Worm (Caenorhabditis elegans) whole organism, young adult: ENCODE data around the gene nhr-232.

Experiments used
- F10E7.11 ChIP-seq: sonication (generic microtip); optimal IDR thresholded peaks from 2 replicates; lab custom pipeline; 2017; ENCODE audit warnings: mild to moderate bottlenecking, missing genetic modification characterization, moderate library complexity, missing compliant biosample characterization
- F23B12.7 ChIP-seq: sonication (generic microtip); optimal IDR thresholded peaks from 2 replicates; lab custom pipeline; 2017; ENCODE audit warnings: missing genetic modification characterization, mild to moderate bottlenecking, missing compliant biosample characterization, antibody characterized with exemption, moderate library complexity; ENCODE audit not compliant: insufficient read depth
- F33H1.4 ChIP-seq: fragments of 200-800 bp; sonication (Bioruptor generic); IDR thresholded peaks from 2 replicates; pipeline ENCODE4 v1.3.6; 2022; ENCODE audit warnings: missing genetic modification reagents, missing genetic modification characterization, missing compliant biosample characterization
- F39B2.1 ChIP-seq: fragments of 200-800 bp; sonication (Bioruptor generic); IDR thresholded peaks from 2 replicates; pipeline ENCODE4 v1.3.6; 2022; ENCODE audit warnings: missing genetic modification reagents, missing genetic modification characterization, missing compliant biosample characterization
- F55B11.4 ChIP-seq: sonication (generic microtip); optimal IDR thresholded peaks from 2 replicates; lab custom pipeline; 2016; ENCODE audit warnings: missing compliant biosample characterization, missing genetic modification characterization, borderline replicate concordance; ENCODE audit not compliant: insufficient read depth
- K12H6.12 ChIP-seq: fragments of 200-800 bp; sonication (Bioruptor generic); optimal IDR thresholded peaks from 2 replicates; lab custom pipeline; 2018; ENCODE audit warnings: mild to moderate bottlenecking, missing genetic modification characterization, missing compliant biosample characterization
- T07F8.4 ChIP-seq: sonication (generic microtip); optimal IDR thresholded peaks from 2 replicates; lab custom pipeline; 2016; ENCODE audit warnings: mild to moderate bottlenecking, missing genetic modification characterization, moderate library complexity, missing compliant biosample characterization
- Y95B8A.8 ChIP-seq: fragments of 200-800 bp; sonication (Bioruptor generic); IDR thresholded peaks from 2 replicates; pipeline ENCODE4 v1.3.6; 2022; ENCODE audit warnings: missing genetic modification reagents, missing genetic modification characterization, missing compliant biosample characterization
- ZK185.1 ChIP-seq: sonication (generic microtip); optimal IDR thresholded peaks from 2 replicates; lab custom pipeline; 2016; ENCODE audit warnings: mild to moderate bottlenecking, missing genetic modification characterization, missing compliant biosample characterization; ENCODE audit not compliant: poor library complexity, severe bottlenecking
- ama-1 ChIP-seq, 3 experiments: fragments of 150-350 bp in 1 of 3; sonication (generic microtip) in 2 of 3; optimal IDR thresholded peaks; 2 replicates each; lab custom pipeline; 2014 to 2018; ENCODE audit warnings: missing biosample characterization in 2 of 3, missing genetic modification characterization in 2 of 3, missing genetic modification reagents in 2 of 3
- bed-2 ChIP-seq: fragments of 200-800 bp; sonication (Bioruptor generic); IDR thresholded peaks from 2 replicates; pipeline ENCODE4 v1.3.6; 2022; ENCODE audit warnings: missing genetic modification reagents, missing genetic modification characterization, missing compliant biosample characterization
- ccch-3 ChIP-seq: fragments of 200-800 bp; sonication (Bioruptor generic); optimal IDR thresholded peaks from 2 replicates; lab custom pipeline; 2018; ENCODE audit warnings: mild to moderate bottlenecking, missing genetic modification characterization, missing compliant biosample characterization
- cebp-2 ChIP-seq: fragments of 200-800 bp; sonication (Bioruptor generic); IDR thresholded peaks from 2 replicates; pipeline ENCODE4 v1.3.6; 2022; ENCODE audit warnings: missing genetic modification characterization, missing compliant biosample characterization
- ceh-100 ChIP-seq: fragments of 200-800 bp; sonication (Bioruptor generic); IDR thresholded peaks from 2 replicates; pipeline ENCODE4 v1.3.6; 2022; ENCODE audit warnings: missing genetic modification reagents, missing genetic modification characterization, missing compliant biosample characterization
- ceh-27 ChIP-seq: fragments of 200-800 bp; sonication (Bioruptor generic); optimal IDR thresholded peaks from 2 replicates; lab custom pipeline; 2018; ENCODE audit warnings: mild to moderate bottlenecking, missing genetic modification characterization, moderate library complexity, missing compliant biosample characterization
- ceh-58 ChIP-seq: fragments of 200-800 bp; sonication (Bioruptor generic); IDR thresholded peaks from 2 replicates; pipeline ENCODE4 v1.3.6; 2022; ENCODE audit warnings: missing genetic modification characterization, missing compliant biosample characterization
- die-1 ChIP-seq: sonication (generic microtip); optimal IDR thresholded peaks from 2 replicates; lab custom pipeline; 2016; ENCODE audit warnings: missing genotype, mild to moderate bottlenecking, missing genetic modification characterization, missing compliant biosample characterization
- dox-1 ChIP-seq: fragments of 200-800 bp; sonication (Bioruptor generic); IDR thresholded peaks from 2 replicates; pipeline ENCODE4 v1.3.6; 2022; ENCODE audit warnings: missing genetic modification reagents, missing genetic modification characterization, missing compliant biosample characterization
- egl-44 ChIP-seq: fragments of 200-800 bp; sonication (Bioruptor generic); IDR thresholded peaks from 2 replicates; pipeline ENCODE4 v1.3.6; 2022; ENCODE audit warnings: missing genetic modification reagents, missing genetic modification characterization, missing compliant biosample characterization
- fkh-3 ChIP-seq: sonication (generic microtip); optimal IDR thresholded peaks from 2 replicates; lab custom pipeline; 2016; ENCODE audit warnings: mild to moderate bottlenecking, missing genetic modification characterization, missing compliant biosample characterization
- him-1 ChIP-seq: sonication (generic microtip); optimal IDR thresholded peaks from 2 replicates; lab custom pipeline; 2016; ENCODE audit warnings: missing genotype, missing genetic modification reagents, missing genetic modification characterization, missing compliant biosample characterization
- hlh-12 ChIP-seq: sonication (generic microtip); optimal IDR thresholded peaks from 2 replicates; lab custom pipeline; 2016; ENCODE audit warnings: missing genetic modification characterization, missing compliant biosample characterization
- hlh-26 ChIP-seq: fragments of 200-800 bp; sonication (Bioruptor generic); conservative IDR thresholded peaks from 2 replicates; pipeline ENCODE4 v1.3.6; 2022; ENCODE audit warnings: missing genetic modification reagents, missing genetic modification characterization, missing compliant biosample characterization
- hsf-1 ChIP-seq: fragments of 200-800 bp; sonication (Bioruptor generic); IDR thresholded peaks from 2 replicates; pipeline ENCODE4 v1.3.6; 2022; ENCODE audit warnings: missing genetic modification reagents, missing genetic modification characterization, missing compliant biosample characterization
- lin-40 ChIP-seq: sonication (generic microtip); optimal IDR thresholded peaks from 2 replicates; lab custom pipeline; 2016; ENCODE audit warnings: missing genetic modification characterization, mild to moderate bottlenecking, missing compliant biosample characterization, missing genotype, missing genetic modification reagents
- lin-54 ChIP-seq: fragments of 200-800 bp; sonication (Bioruptor generic); optimal IDR thresholded peaks from 2 replicates; lab custom pipeline; 2018; ENCODE audit warnings: mild to moderate bottlenecking, missing genetic modification characterization, missing compliant biosample characterization
- madf-10 ChIP-seq: sonication (generic microtip); optimal IDR thresholded peaks from 2 replicates; lab custom pipeline; 2016; ENCODE audit warnings: mild to moderate bottlenecking, missing genetic modification characterization, missing compliant biosample characterization
- madf-6 ChIP-seq: fragments of 200-800 bp; sonication (Bioruptor generic); IDR thresholded peaks from 2 replicates; pipeline ENCODE4 v1.3.6; 2022; ENCODE audit warnings: missing genetic modification reagents, missing genetic modification characterization, missing compliant biosample characterization
- mel-28 ChIP-seq: sonication (generic microtip); optimal IDR thresholded peaks from 2 replicates; lab custom pipeline; 2016; ENCODE audit warnings: borderline replicate concordance, mild to moderate bottlenecking, missing genetic modification characterization, missing compliant biosample characterization
- nhr-80 ChIP-seq: sonication (generic microtip); optimal IDR thresholded peaks from 2 replicates; lab custom pipeline; 2016; ENCODE audit warnings: missing genetic modification characterization, missing compliant biosample characterization
- nhr-90 ChIP-seq: sonication (generic microtip); optimal IDR thresholded peaks from 2 replicates; lab custom pipeline; 2016; ENCODE audit warnings: missing genotype, mild to moderate bottlenecking, missing genetic modification characterization, missing compliant biosample characterization
- pha-4 ChIP-seq: fragments of 150-350 bp; sonication (generic microtip); optimal IDR thresholded peaks from 2 replicates; lab custom pipeline; 2014; ENCODE audit warnings: missing biosample characterization, missing genetic modification reagents, missing genetic modification characterization
- repo-1 ChIP-seq: sonication (generic microtip); optimal IDR thresholded peaks from 2 replicates; lab custom pipeline; 2017; ENCODE audit warnings: mild to moderate bottlenecking, missing genetic modification characterization, missing compliant biosample characterization
- rpc-1 ChIP-seq, 2 experiments: fragments of 150-350 bp in 1 of 2; sonication (generic microtip) in 1 of 2; optimal IDR thresholded peaks; 2 replicates each; lab custom pipeline; 2014 to 2018; ENCODE audit warnings: missing biosample characterization in 1 of 2, missing genetic modification characterization in 1 of 2, missing genetic modification reagents in 1 of 2, missing genotype in 1 of 2
- sdz-38 ChIP-seq: sonication (generic microtip); optimal IDR thresholded peaks from 2 replicates; lab custom pipeline; 2016; ENCODE audit warnings: missing genotype, missing genetic modification characterization, missing compliant biosample characterization
- unc-62 ChIP-seq: fragments of 150-350 bp; optimal IDR thresholded peaks from 2 replicates; lab custom pipeline; 2014; ENCODE audit warnings: missing biosample characterization, missing genetic modification reagents, missing genetic modification characterization
- xnd-1 ChIP-seq: sonication (generic microtip); optimal IDR thresholded peaks from 2 replicates; lab custom pipeline; 2016; ENCODE audit warnings: missing genotype, missing genetic modification reagents, missing genetic modification characterization, missing compliant biosample characterization

nhr-232 gene

ce11 chrV:10277579-10277978, 21.6 kb downstream of the nhr-232 start, which contains the start of gene lys-1:
TSS of gene lys-1 (plus strand) at chrV:10277904.
- no peak for TF ChIP-seq ceh-27
- TF ChIP-seq hsf-1 (GFP tag; lab: Robert Waterston, UW) = no peak
- TF ChIP-seq nhr-80 (tag; lab: Kevin White, UChicago) = peak; percentile 70
- peak; percentile 13 for TF ChIP-seq ZK185.1 (tag; lab: Kevin White, UChicago)
- TF ChIP-seq, all 124 proteins: peak for 2

ce11 chrV:10280112-10280511, 24.1 kb downstream of the nhr-232 start:
- no peak for TF ChIP-seq rpc-1 (optimal IDR thresholded peaks at IDR 0.05; lab: Kevin White, UChicago)
- no peak for TF ChIP-seq rpc-1 (tag; optimal IDR thresholded peaks at IDR 0.05; lab: Kevin White, UChicago)
- peak; percentile 43 for TF ChIP-seq nhr-80 (tag; lab: Kevin White, UChicago)

- peak; percentile 82 for TF ChIP-seq nhr-80 (tag; lab: Kevin White, UChicago)
- no peak for TF ChIP-seq ceh-100
- TF ChIP-seq mel-28 (tag; lab: Kevin White, UChicago) = no peak
- TF ChIP-seq ceh-27 = no peak
- TF ChIP-seq unc-62 (GFP tag; lab: Kevin White, UChicago) = peak; percentile 12
- no peak for TF ChIP-seq dox-1 (GFP tag; lab: Robert Waterston, UW)
- TF ChIP-seq F55B11.4 (tag; lab: Kevin White, UChicago) = no peak
- TF ChIP-seq F10E7.11 (tag; lab: Kevin White, UChicago) = no peak
- no peak for TF ChIP-seq ceh-58 (GFP tag; lab: Robert Waterston, UW)
- TF ChIP-seq hlh-12 (tag; lab: Kevin White, UChicago) = no peak
- no peak for TF ChIP-seq Y95B8A.8 (GFP tag; lab: Robert Waterston, UW)
- TF ChIP-seq bed-2 (GFP tag; lab: Robert Waterston, UW) = no peak
Observed at ce11 chrV:10281374-10281773, 25.4 kb downstream of the nhr-232 start, which contains the start of gene lys-2. TSS of gene lys-2 (minus strand) at chrV:10281474.

DNA sequence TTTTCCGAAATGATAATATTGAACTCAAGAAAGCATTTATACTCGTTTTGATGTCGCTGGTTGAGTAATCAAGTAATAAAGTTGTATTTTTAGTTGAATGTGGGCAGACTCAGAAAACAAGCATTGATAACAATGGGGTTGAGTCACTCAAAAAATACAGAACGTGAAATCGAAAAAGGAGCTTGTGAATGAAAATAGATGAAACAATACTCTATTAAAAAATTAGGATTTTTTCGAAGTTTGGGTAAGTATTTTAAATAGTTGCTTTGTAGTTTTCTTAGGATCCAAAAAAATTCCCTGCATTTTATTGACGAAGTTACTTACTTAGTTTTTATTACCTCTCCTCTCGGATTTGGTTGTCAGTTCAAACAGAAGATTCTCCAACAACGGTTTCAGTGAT, 27.5 kb downstream of the nhr-232 start, which contains the start of gene lys-3:
TSS of gene lys-3 (minus strand) at position 101 of the 400 bp plus-strand sequence.
- TF ChIP-seq F33H1.4 (GFP tag; lab: Robert Waterston, UW) (no peak), xnd-1 (tag; lab: Kevin White, UChicago) (no peak), die-1 (tag; lab: Kevin White, UChicago) (no peak), repo-1 (no peak), mel-28 (tag; lab: Kevin White, UChicago) (no peak), lin-40 (tag; lab: Kevin White, UChicago) (no peak), nhr-80 (tag; lab: Kevin White, UChicago) (no peak), nhr-90 (no peak), madf-6 (GFP tag; lab: Robert Waterston, UW) (no peak), F23B12.7 (tag; lab: Kevin White, UChicago) (no peak), F39B2.1 (no peak), egl-44 (GFP tag; lab: Robert Waterston, UW) (no peak), pha-4 (tag; lab: Kevin White, UChicago) (no peak), lin-54 (GFP tag; lab: Kevin White, UChicago) (no peak), fkh-3 (tag; lab: Kevin White, UChicago) (no peak), cebp-2 (GFP tag; lab: Robert Waterston, UW) (no peak), ccch-3 (GFP tag; lab: Kevin White, UChicago) (no peak)

DNA sequence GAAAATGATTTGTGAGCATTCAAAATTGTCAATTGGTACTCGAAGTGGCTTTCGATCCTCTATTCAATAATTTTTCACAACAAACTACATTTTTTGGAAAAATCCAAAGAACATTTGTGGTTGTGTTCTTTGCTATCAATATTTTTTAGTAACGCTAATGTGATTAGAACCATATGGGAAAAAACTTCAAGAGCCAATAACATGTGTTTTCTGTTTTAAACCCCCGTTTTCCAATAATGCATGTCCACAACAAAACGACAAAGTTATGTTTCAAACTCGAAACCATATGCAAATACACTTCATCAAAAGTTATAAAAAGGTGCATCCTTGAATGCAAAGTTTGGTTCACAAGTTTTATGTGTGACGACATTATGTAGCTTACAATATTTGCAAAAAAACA, 29.9 kb downstream of the nhr-232 start:
- TF ChIP-seq T07F8.4 = no peak
- TF ChIP-seq hlh-26 = no peak
- no peak for TF ChIP-seq madf-10
- TF ChIP-seq hsf-1 (GFP tag; lab: Robert Waterston, UW) = no peak
- TF ChIP-seq sdz-38 = no peak
- TF ChIP-seq lin-54 (GFP tag; lab: Kevin White, UChicago) = no peak
- TF ChIP-seq ama-1 (optimal IDR thresholded peaks at IDR 0.05; lab: Kevin White, UChicago) = no peak
- TF ChIP-seq ama-1 (GFP tag; optimal IDR thresholded peaks at IDR 0.05; lab: Kevin White, UChicago) = no peak
- no peak for TF ChIP-seq him-1 (tag; lab: Kevin White, UChicago)
- no peak for TF ChIP-seq K12H6.12 (tag; lab: Kevin White, UChicago)
